Fruit fly (Drosophila melanogaster): ENCODE measurements around the gene Jupiter.

The Jupiter gene

DNA sequence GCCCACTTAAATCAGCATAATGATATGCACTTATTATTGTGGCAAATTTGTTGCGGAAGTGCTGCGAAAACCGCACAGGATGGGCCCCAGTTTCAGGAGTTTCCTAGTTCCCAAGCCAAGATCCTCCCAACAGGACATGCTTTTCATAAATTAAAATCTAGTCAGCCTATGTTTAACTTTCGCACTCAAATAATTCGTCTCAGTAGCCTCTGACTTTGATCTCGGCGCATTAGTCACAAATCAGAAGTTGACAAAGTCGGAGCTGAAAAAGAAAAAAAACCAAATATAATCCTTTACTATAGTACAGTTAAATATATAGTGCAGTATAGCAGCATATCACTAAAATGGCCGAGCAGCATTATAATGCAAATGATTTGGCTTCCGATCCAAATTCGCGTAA lies 65.9 kb downstream of the Jupiter start, which contains the start of gene CG14708:
CG14708 (plus strand) TSS at position 301 of the 400 bp plus-strand sequence.
- TF ChIP-seq toe (GFP tag; optimal IDR thresholded peaks at IDR 0.05) (no peak), cnc (optimal IDR thresholded peaks at IDR 0.05) (no peak), kay (GFP tag; ENCODE audit: borderline replicate concordance) (no peak), Hr96 (GFP tag; optimal IDR thresholded peaks at IDR 0.05) (no peak)

DNA sequence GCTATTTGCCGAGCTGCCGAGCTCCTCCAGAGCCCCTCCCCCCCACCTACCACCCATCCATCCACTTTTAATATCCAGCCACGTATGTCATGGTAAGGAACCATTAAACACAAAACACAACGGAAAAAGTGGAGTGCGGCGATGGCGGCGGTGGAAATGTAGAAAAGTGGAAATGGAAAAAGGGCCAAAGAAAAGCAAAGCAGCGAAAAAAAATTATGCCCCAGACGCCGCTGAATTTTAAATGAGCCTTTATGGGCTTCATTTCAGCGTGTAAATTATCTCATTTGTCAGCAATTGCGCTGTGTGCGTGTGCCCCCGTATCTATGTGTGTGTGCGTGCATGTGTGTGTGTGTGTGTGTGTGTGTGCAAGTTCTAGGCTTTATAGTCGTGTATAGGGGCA lies 68.6 kb downstream of the Jupiter start:
- TF ChIP-seq Crg-1 (GFP tag; optimal IDR thresholded peaks at IDR 0.05), result no peak
- TF ChIP-seq Clk (GFP tag; optimal IDR thresholded peaks at IDR 0.05), result no peak
- TF ChIP-seq CG7045 (GFP tag; optimal IDR thresholded peaks at IDR 0.05), result no peak
- no peak for TF ChIP-seq kay (GFP tag; ENCODE audit: borderline replicate concordance)
- no peak for TF ChIP-seq CG11617 (GFP tag; optimal IDR thresholded peaks at IDR 0.05)
- no peak for TF ChIP-seq tj (GFP tag; optimal IDR thresholded peaks at IDR 0.05)
- no peak for TF ChIP-seq cic (GFP tag; optimal IDR thresholded peaks at IDR 0.05)
- no peak for TF ChIP-seq Mnt (GFP tag; optimal IDR thresholded peaks at IDR 0.05)
- no peak for TF ChIP-seq CG12768 (GFP tag; optimal IDR thresholded peaks at IDR 0.05)
- TF ChIP-seq Hr96 (GFP tag; optimal IDR thresholded peaks at IDR 0.05), result no peak
- TF ChIP-seq CG14711 (tag; optimal IDR thresholded peaks at IDR 0.05), result no peak
- TF ChIP-seq CG7101 (tag; optimal IDR thresholded peaks at IDR 0.05), result no peak
- no peak for TF ChIP-seq pad (GFP tag; optimal IDR thresholded peaks at IDR 0.05)
- TF ChIP-seq toe (GFP tag; optimal IDR thresholded peaks at IDR 0.05), result no peak

DNA sequence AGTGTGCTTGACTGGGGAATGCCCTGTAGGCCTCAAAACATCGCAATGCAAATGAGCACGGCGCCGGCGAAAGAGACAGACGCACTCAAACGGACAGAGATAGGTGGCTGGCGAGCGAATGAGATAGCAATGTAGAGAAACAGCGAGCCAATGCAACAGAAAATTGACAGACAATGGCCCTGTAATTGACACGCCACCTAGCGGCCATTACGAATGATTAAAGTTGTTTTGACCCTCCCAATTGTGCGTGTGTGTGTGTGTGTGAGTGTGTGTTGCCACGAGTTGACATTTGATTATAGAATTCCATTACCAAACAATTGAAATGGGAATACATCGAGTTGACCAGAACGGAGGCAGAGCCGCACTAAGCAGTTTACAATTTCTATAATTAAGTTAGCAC lies 75.6 kb downstream of the Jupiter start:
- TF ChIP-seq Hr96 (GFP tag; optimal IDR thresholded peaks at IDR 0.05) (no peak), tj (GFP tag; optimal IDR thresholded peaks at IDR 0.05) (no peak), toe (GFP tag; optimal IDR thresholded peaks at IDR 0.05) (no peak), CG33017 (tag; optimal IDR thresholded peaks at IDR 0.05) (no peak), CG11617 (GFP tag; optimal IDR thresholded peaks at IDR 0.05) (no peak), CG12768 (GFP tag; optimal IDR thresholded peaks at IDR 0.05) (no peak), CG7101 (tag; optimal IDR thresholded peaks at IDR 0.05) (no peak), Clk (GFP tag; optimal IDR thresholded peaks at IDR 0.05) (no peak), ovo (GFP tag; optimal IDR thresholded peaks at IDR 0.05) (no peak), CG7045 (GFP tag; optimal IDR thresholded peaks at IDR 0.05) (no peak), CG1620 (GFP tag; optimal IDR thresholded peaks at IDR 0.05) (no peak), cnc (optimal IDR thresholded peaks at IDR 0.05) (no peak), bab1 (GFP tag; optimal IDR thresholded peaks at IDR 0.05) (no peak), Mnt (GFP tag; optimal IDR thresholded peaks at IDR 0.05) (no peak), cic (GFP tag; optimal IDR thresholded peaks at IDR 0.05) (no peak), kay (GFP tag; ENCODE audit: borderline replicate concordance) (no peak)

- TF ChIP-seq CG33017 (tag; optimal IDR thresholded peaks at IDR 0.05) (no peak), CG12768 (GFP tag; optimal IDR thresholded peaks at IDR 0.05) (no peak), CG7101 (tag; optimal IDR thresholded peaks at IDR 0.05) (no peak), CG14711 (tag; optimal IDR thresholded peaks at IDR 0.05) (no peak), pad (GFP tag; optimal IDR thresholded peaks at IDR 0.05) (no peak), Mnt (GFP tag; optimal IDR thresholded peaks at IDR 0.05) (no peak), toe (GFP tag; optimal IDR thresholded peaks at IDR 0.05) (no peak), Clk (GFP tag; optimal IDR thresholded peaks at IDR 0.05) (no peak), Crg-1 (GFP tag; optimal IDR thresholded peaks at IDR 0.05) (no peak), CG5204 (GFP tag; optimal IDR thresholded peaks at IDR 0.05) (no peak), tj (GFP tag; optimal IDR thresholded peaks at IDR 0.05) (no peak), CG1620 (GFP tag; optimal IDR thresholded peaks at IDR 0.05) (no peak), Hr96 (GFP tag; optimal IDR thresholded peaks at IDR 0.05) (no peak), cnc (optimal IDR thresholded peaks at IDR 0.05) (no peak), kay (GFP tag; ENCODE audit: borderline replicate concordance) (no peak), cic (GFP tag; optimal IDR thresholded peaks at IDR 0.05) (no peak), CG7045 (GFP tag; optimal IDR thresholded peaks at IDR 0.05) (no peak), ovo (GFP tag; optimal IDR thresholded peaks at IDR 0.05) (no peak)
Observed at dm6 chr3R:11542899-11543619, 76.6 kb downstream of the Jupiter start, which contains the start of gene dpr4. dpr4 (minus strand) TSS chr3R:11542949.
